Worm (Caenorhabditis elegans) whole organism, midembryonic: ENCODE data around the gene msrp-4.

Experiments used
- T22C8.4 ChIP-seq: fragments of 200-800 bp; sonication (Bioruptor generic); IDR thresholded peaks from 2 replicates; pipeline ENCODE4 v1.3.6; 2022; ENCODE audit warnings: missing genetic modification characterization, missing compliant biosample characterization
- cog-1 ChIP-seq: sonication (generic microtip); optimal IDR thresholded peaks from 2 replicates; lab custom pipeline; 2016; ENCODE audit warnings: missing genetic modification characterization, missing compliant biosample characterization
- flt-1 ChIP-seq: fragments of 200-800 bp; sonication (Bioruptor generic); IDR thresholded peaks from 2 replicates; pipeline ENCODE4 v1.3.6; 2022; ENCODE audit warnings: missing genetic modification characterization, missing compliant biosample characterization
- klf-2 ChIP-seq: fragments of 200-800 bp; sonication (Bioruptor generic); conservative IDR thresholded peaks from 2 replicates; pipeline ENCODE4 v1.3.6; 2022; ENCODE audit warnings: missing genetic modification reagents, missing genetic modification characterization, missing compliant biosample characterization
- med-1 ChIP-seq: sonication (generic microtip); optimal IDR thresholded peaks from 2 replicates; lab custom pipeline; 2017; ENCODE audit warnings: missing genetic modification characterization, mild to moderate bottlenecking, missing compliant biosample characterization, antibody characterized with exemption, missing genetic modification reagents; ENCODE audit not compliant: insufficient read depth
- ref-1 ChIP-seq: fragments of 200-800 bp; sonication (Bioruptor generic); conservative IDR thresholded peaks from 2 replicates; pipeline ENCODE4 v1.3.6; 2022; ENCODE audit warnings: missing genetic modification reagents, missing genetic modification characterization, missing compliant biosample characterization
- tab-1 ChIP-seq: fragments of 200-800 bp; sonication (Bioruptor generic); IDR thresholded peaks from 2 replicates; pipeline ENCODE4 v1.3.6; 2022; ENCODE audit warnings: missing genetic modification characterization, missing compliant biosample characterization
- ztf-23 ChIP-seq: fragments of 200-800 bp; sonication (Bioruptor generic); IDR thresholded peaks from 2 replicates; pipeline ENCODE4 v1.3.6; 2022; ENCODE audit warnings: missing genetic modification reagents, missing genetic modification characterization, missing compliant biosample characterization
- ztf-29 ChIP-seq: fragments of 200-800 bp; sonication (Bioruptor generic); IDR thresholded peaks from 2 replicates; pipeline ENCODE4 v1.3.6; 2022; ENCODE audit warnings: missing genetic modification reagents, missing genetic modification characterization, missing compliant biosample characterization

Gene msrp-4

ce11 chrII:838414-838813 lies 15.8 kb upstream of the msrp-4 start, which contains the start of gene F28A10.8:
Gene F28A10.8, minus strand, starts transcription at chrII:838514.
- TF ChIP-seq flt-1 (GFP tag; lab: Robert Waterston, UW) (no peak), ztf-23 (GFP tag; lab: Robert Waterston, UW) (no peak), klf-2 (GFP tag; lab: Robert Waterston, UW) (no peak), ztf-29 (GFP tag; lab: Robert Waterston, UW) (no peak), med-1 (GFP tag; lab: Kevin White, UChicago) (no peak), tab-1 (no peak), ref-1 (GFP tag; lab: Robert Waterston, UW) (no peak), T22C8.4 (GFP tag; lab: Robert Waterston, UW) (no peak), cog-1 (tag; lab: Kevin White, UChicago) (no peak)

- TF ChIP-seq med-1 (GFP tag; lab: Kevin White, UChicago) = no peak
- TF ChIP-seq cog-1 (tag; lab: Kevin White, UChicago) = no peak
- TF ChIP-seq ztf-29 (GFP tag; lab: Robert Waterston, UW) = no peak
- no peak for TF ChIP-seq flt-1 (GFP tag; lab: Robert Waterston, UW)
- no peak for TF ChIP-seq T22C8.4 (GFP tag; lab: Robert Waterston, UW)
- no peak for TF ChIP-seq klf-2 (GFP tag; lab: Robert Waterston, UW)
- no peak for TF ChIP-seq ref-1 (GFP tag; lab: Robert Waterston, UW)
- no peak for TF ChIP-seq ztf-23 (GFP tag; lab: Robert Waterston, UW)
- no peak for TF ChIP-seq tab-1
Observed at ce11 chrII:825521-825920, 2.9 kb upstream of the msrp-4 start, which contains the start of gene F28A10.1. Gene F28A10.1, plus strand, starts transcription at chrII:825821.

- TF ChIP-seq ztf-23 (GFP tag; lab: Robert Waterston, UW) = no peak
- TF ChIP-seq med-1 (GFP tag; lab: Kevin White, UChicago) = no peak
- no peak for TF ChIP-seq ztf-29 (GFP tag; lab: Robert Waterston, UW)
- TF ChIP-seq ref-1 (GFP tag; lab: Robert Waterston, UW) = no peak
- no peak for TF ChIP-seq cog-1 (tag; lab: Kevin White, UChicago)
- TF ChIP-seq klf-2 (GFP tag; lab: Robert Waterston, UW) = no peak
- no peak for TF ChIP-seq T22C8.4 (GFP tag; lab: Robert Waterston, UW)
- no peak for TF ChIP-seq tab-1
- no peak for TF ChIP-seq flt-1 (GFP tag; lab: Robert Waterston, UW)
Observed at ce11 chrII:823529-823928, 899 bp upstream of the msrp-4 start, which contains the start of gene F46F5.10. Gene F46F5.10, plus strand, starts transcription at chrII:823829.

- no peak for TF ChIP-seq cog-1 (tag; lab: Kevin White, UChicago)
- no peak for TF ChIP-seq klf-2 (GFP tag; lab: Robert Waterston, UW)
- TF ChIP-seq tab-1 = no peak
- no peak for TF ChIP-seq flt-1 (GFP tag; lab: Robert Waterston, UW)
- TF ChIP-seq ref-1 (GFP tag; lab: Robert Waterston, UW) = no peak
- TF ChIP-seq ztf-29 (GFP tag; lab: Robert Waterston, UW) = no peak
Observed at ce11 chrII:821514-821913, 1.1 kb downstream of the msrp-4 start, which contains the start of gene F46F5.8. Gene F46F5.8, minus strand, starts transcription at chrII:821614.

- TF ChIP-seq med-1 (GFP tag; lab: Kevin White, UChicago) = no peak
- TF ChIP-seq ztf-23 (GFP tag; lab: Robert Waterston, UW) = no peak
- no peak for TF ChIP-seq flt-1 (GFP tag; lab: Robert Waterston, UW)
- TF ChIP-seq klf-2 (GFP tag; lab: Robert Waterston, UW) = no peak
- TF ChIP-seq ref-1 (GFP tag; lab: Robert Waterston, UW) = no peak
- no peak for TF ChIP-seq T22C8.4 (GFP tag; lab: Robert Waterston, UW)
- no peak for TF ChIP-seq ztf-29 (GFP tag; lab: Robert Waterston, UW)
- TF ChIP-seq cog-1 (tag; lab: Kevin White, UChicago) = no peak
- TF ChIP-seq tab-1 = no peak
Observed at ce11 chrII:820519-820918, 2.1 kb downstream of the msrp-4 start, which contains the start of gene F46F5.7. Gene F46F5.7, minus strand, starts transcription at chrII:820619.

ce11 chrII:814737-815136 lies 7.9 kb downstream of the msrp-4 start, which contains the start of gene msrp-3:
Gene msrp-3, minus strand, starts transcription at chrII:814837.
- no peak for TF ChIP-seq ztf-29 (GFP tag; lab: Robert Waterston, UW)
- no peak for TF ChIP-seq ref-1 (GFP tag; lab: Robert Waterston, UW)
- TF ChIP-seq klf-2 (GFP tag; lab: Robert Waterston, UW) = no peak
- no peak for TF ChIP-seq med-1 (GFP tag; lab: Kevin White, UChicago)
- no peak for TF ChIP-seq tab-1
- TF ChIP-seq cog-1 (tag; lab: Kevin White, UChicago) = no peak
- TF ChIP-seq T22C8.4 (GFP tag; lab: Robert Waterston, UW) = no peak

ce11 chrII:812917-813316 lies 9.7 kb downstream of the msrp-4 start, which contains the start of gene F46F5.5:
Gene F46F5.5, minus strand, starts transcription at chrII:813017.
- no peak for TF ChIP-seq ztf-29 (GFP tag; lab: Robert Waterston, UW)
- no peak for TF ChIP-seq flt-1 (GFP tag; lab: Robert Waterston, UW)
- no peak for TF ChIP-seq cog-1 (tag; lab: Kevin White, UChicago)

- no peak for TF ChIP-seq T22C8.4 (GFP tag; lab: Robert Waterston, UW)
- no peak for TF ChIP-seq cog-1 (tag; lab: Kevin White, UChicago)
Observed at ce11 chrII:808457-808856, 14.2 kb downstream of the msrp-4 start, which contains the start of gene F46F5.11. Gene F46F5.11, plus strand, starts transcription at chrII:808757.

- TF ChIP-seq ztf-29 (GFP tag; lab: Robert Waterston, UW) = no peak
- no peak for TF ChIP-seq klf-2 (GFP tag; lab: Robert Waterston, UW)
- no peak for TF ChIP-seq ztf-23 (GFP tag; lab: Robert Waterston, UW)
Observed at ce11 chrII:803009-803408, 19.6 kb downstream of the msrp-4 start, which contains the start of gene F46F5.13. Gene F46F5.13, plus strand, starts transcription at chrII:803309.

- no peak for TF ChIP-seq ztf-29 (GFP tag; lab: Robert Waterston, UW)
- no peak for TF ChIP-seq ref-1 (GFP tag; lab: Robert Waterston, UW)
- no peak for TF ChIP-seq cog-1 (tag; lab: Kevin White, UChicago)
- TF ChIP-seq flt-1 (GFP tag; lab: Robert Waterston, UW) = no peak
Observed at ce11 chrII:799700-800099, 22.9 kb downstream of the msrp-4 start, which contains the start of gene F46F5.14. Gene F46F5.14, plus strand, starts transcription at chrII:800000.
